Worm (Caenorhabditis elegans) whole organism, L4/young adult: ENCODE measurements around the gene W03G1.2.

Source experiments
- W03F9.2 ChIP-seq: fragments of 150-350 bp; optimal IDR thresholded peaks from 2 replicates; lab custom pipeline; 2014; ENCODE audit warnings: missing biosample characterization, missing genetic modification characterization
- dao-5 ChIP-seq: sonication (generic microtip); optimal IDR thresholded peaks from 2 replicates; lab custom pipeline; 2016; ENCODE audit warnings: missing genotype, missing genetic modification characterization, moderate library complexity, missing compliant biosample characterization

- no peak for TF ChIP-seq dao-5 (tag; lab: Kevin White, UChicago)
- TF ChIP-seq W03F9.2 (tag; lab: Kevin White, UChicago), result no peak
These were observed 36.3 kb downstream of the W03G1.2 start for ce11 chrIV:560780-561179.
